Worm (Caenorhabditis elegans) whole organism, L3 larva: ENCODE results near the gene klp-3.

Experiments
- ceh-16 ChIP-seq: sonication (generic microtip); optimal IDR thresholded peaks from 2 replicates; lab custom pipeline; 2017; ENCODE audit warnings: missing biosample characterization, missing genetic modification characterization
- elt-3 ChIP-seq, 3 experiments: fragments of 150-350 bp in 1 of 3; sonication (generic microtip) in 2 of 3; optimal IDR thresholded peaks; 2 replicates in 2 of 3; 4 replicates in 1 of 3; lab custom pipeline; 2014 to 2017; ENCODE audit warnings: missing biosample characterization in 3 of 3, missing genetic modification characterization in 3 of 3

ce11 chrII:7888759-7889158 is 46.6 kb downstream of the klp-3 start:
- TF ChIP-seq ceh-16 (tag; lab: Kevin White, UChicago), result no peak
- no peak for TF ChIP-seq elt-3 (tag; optimal IDR thresholded peaks at IDR 0.05; lab: Kevin White, UChicago)
